Fruit fly (Drosophila melanogaster) whole organism, wandering third instar larva: ENCODE results near the gene SuUR.

Source experiments
- Abd-B ChIP-seq: fragments of >200 bp; optimal IDR thresholded peaks from 2 replicates; lab custom pipeline; 2017; ENCODE audit warnings: missing biosample characterization, missing genetic modification characterization
- CG32264 ChIP-seq: fragments of 200-800 bp; sonication (Bioruptor generic); optimal IDR thresholded peaks from 2 replicates; lab custom pipeline; 2016; ENCODE audit warnings: missing biosample characterization, missing genetic modification characterization
- CG9705 ChIP-seq: fragments of 200-800 bp; sonication (Bioruptor generic); optimal IDR thresholded peaks from 2 replicates; lab custom pipeline; 2018; ENCODE audit warnings: missing biosample characterization, mild to moderate bottlenecking, missing genetic modification characterization
- CrebA ChIP-seq: fragments of 200-800 bp; sonication (Bioruptor generic); optimal IDR thresholded peaks from 2 replicates; lab custom pipeline; 2016; ENCODE audit warnings: missing biosample characterization, mild to moderate bottlenecking, missing genetic modification characterization, borderline replicate concordance
- Dfd ChIP-seq: fragments of >200 bp; optimal IDR thresholded peaks from 2 replicates; lab custom pipeline; 2017; ENCODE audit warnings: missing biosample characterization, missing genetic modification characterization
- Dif ChIP-seq: fragments of 200-275, 200-300 bp; sonication (Bioruptor generic); optimal IDR thresholded peaks from 2 replicates; lab custom pipeline; 2018; ENCODE audit warnings: missing biosample characterization, missing genetic modification characterization; ENCODE audit not compliant: partially characterized antibody
- GATAd ChIP-seq: sonication (Bioruptor generic); optimal IDR thresholded peaks from 2 replicates; lab custom pipeline; 2016; ENCODE audit warnings: missing biosample characterization, missing genetic modification characterization
- HLH106 ChIP-seq: fragments of 200-800 bp; optimal IDR thresholded peaks from 3 replicates; lab custom pipeline; 2019; ENCODE audit warnings: missing biosample characterization, mild to moderate bottlenecking, missing genetic modification characterization, moderate library complexity
- Hnf4 ChIP-seq: fragments of 200-800 bp; sonication (Bioruptor generic); optimal IDR thresholded peaks from 2 replicates; lab custom pipeline; 2016; ENCODE audit warnings: missing biosample characterization, mild to moderate bottlenecking, missing genetic modification characterization
- Hr78 ChIP-seq: fragments of >200 bp; optimal IDR thresholded peaks from 2 replicates; lab custom pipeline; 2017; ENCODE audit warnings: missing biosample characterization, missing genetic modification characterization
- Hr83 ChIP-seq: fragments of 200-300 bp; sonication (Bioruptor generic); optimal IDR thresholded peaks from 2 replicates; lab custom pipeline; 2016; ENCODE audit warnings: missing biosample characterization, mild to moderate bottlenecking, missing genetic modification characterization, moderate library complexity; ENCODE audit not compliant: poor library complexity, severe bottlenecking
- Jra ChIP-seq: sonication (Bioruptor generic); optimal IDR thresholded peaks from 2 replicates; lab custom pipeline; 2016; ENCODE audit warnings: missing biosample characterization, missing genetic modification characterization
- Mio ChIP-seq: sonication (Bioruptor generic); optimal IDR thresholded peaks from 2 replicates; lab custom pipeline; 2016; ENCODE audit warnings: missing biosample characterization, missing genetic modification characterization
- Myc ChIP-seq: fragments of >200 bp; optimal IDR thresholded peaks from 2 replicates; lab custom pipeline; 2017
- N ChIP-seq: fragments of >200 bp; optimal IDR thresholded peaks from 2 replicates; lab custom pipeline; 2018; ENCODE audit warnings: missing biosample characterization, missing external identifiers, missing genetic modification characterization
- OdsH ChIP-seq: fragments of 200-800 bp; sonication (Bioruptor generic); optimal IDR thresholded peaks from 2 replicates; lab custom pipeline; 2016; ENCODE audit warnings: missing biosample characterization, mild to moderate bottlenecking, missing genetic modification characterization
- Rel ChIP-seq, 2 experiments: fragments of 200-800 bp; sonication (Bioruptor generic) in 1 of 2; optimal IDR thresholded peaks; 2 replicates in 1 of 2; 3 replicates in 1 of 2; lab custom pipeline; 2016 to 2019; ENCODE audit warnings: mild to moderate bottlenecking in 2 of 2, missing biosample characterization in 2 of 2, missing genetic modification characterization in 2 of 2, moderate library complexity in 1 of 2
- Sp1 ChIP-seq: fragments of 200-800 bp; sonication (Bioruptor generic); optimal IDR thresholded peaks from 3 replicates; lab custom pipeline; 2019; ENCODE audit warnings: missing biosample characterization, mild to moderate bottlenecking, missing genetic modification characterization, moderate library complexity
- Vsx2 ChIP-seq: fragments of 200-300, 225-300 bp; sonication (Bioruptor generic); optimal IDR thresholded peaks from 2 replicates; lab custom pipeline; 2018; ENCODE audit warnings: missing biosample characterization, missing genetic modification characterization; ENCODE audit not compliant: partially characterized antibody
- br ChIP-seq: fragments of 200-800 bp; sonication (Bioruptor generic); optimal IDR thresholded peaks from 2 replicates; lab custom pipeline; 2016; ENCODE audit warnings: missing biosample characterization, missing genetic modification characterization
- brk ChIP-seq: fragments of 200-800 bp; sonication (Bioruptor generic); optimal IDR thresholded peaks from 2 replicates; lab custom pipeline; 2016; ENCODE audit warnings: missing biosample characterization, mild to moderate bottlenecking, missing genetic modification characterization
- dl ChIP-seq, 2 experiments: fragments of 175-275, 200-275 bp in 1 of 2; fragments of 200-275 bp in 1 of 2; sonication (Bioruptor generic); optimal IDR thresholded peaks; lab custom pipeline; 2018; ENCODE audit warnings: mild to moderate bottlenecking in 2 of 2, missing biosample characterization in 2 of 2, missing genetic modification characterization in 2 of 2, moderate library complexity in 2 of 2; ENCODE audit not compliant: partially characterized antibody in 2 of 2, insufficient read depth in 1 of 2
- dmrt93B ChIP-seq: fragments of 200-800 bp; sonication (Bioruptor generic); optimal IDR thresholded peaks from 2 replicates; lab custom pipeline; 2018; ENCODE audit warnings: missing biosample characterization, mild to moderate bottlenecking, missing genetic modification characterization
- dsf ChIP-seq: sonication (Bioruptor generic); optimal IDR thresholded peaks from 2 replicates; lab custom pipeline; 2016; ENCODE audit warnings: missing biosample characterization, missing genetic modification characterization, borderline replicate concordance
- ey ChIP-seq: fragments of 200-800 bp; sonication (Bioruptor generic); optimal IDR thresholded peaks from 2 replicates; lab custom pipeline; 2016; ENCODE audit warnings: missing biosample characterization, missing genetic modification characterization
- foxo ChIP-seq, 2 experiments: fragments of 200-800 bp; sonication (Bioruptor generic); optimal IDR thresholded peaks; 2 replicates in 1 of 2; 3 replicates in 1 of 2; lab custom pipeline; 2016 to 2017; ENCODE audit warnings: missing biosample characterization in 2 of 2, missing genetic modification characterization in 2 of 2
- fru ChIP-seq: fragments of 200-800 bp; sonication (Bioruptor generic); optimal IDR thresholded peaks from 3 replicates; lab custom pipeline; 2016; ENCODE audit warnings: missing biosample characterization, mild to moderate bottlenecking, missing genetic modification characterization
- h ChIP-seq: fragments of 200-800 bp; sonication (Bioruptor generic); optimal IDR thresholded peaks from 3 replicates; lab custom pipeline; 2016; ENCODE audit warnings: missing biosample characterization, mild to moderate bottlenecking, missing genetic modification characterization
- jim ChIP-seq: fragments of 175-275, 200-325 bp; sonication (Bioruptor generic); optimal IDR thresholded peaks from 2 replicates; lab custom pipeline; 2016; ENCODE audit warnings: missing biosample characterization, mild to moderate bottlenecking, missing genetic modification characterization
- lola ChIP-seq: fragments of >200 bp; optimal IDR thresholded peaks from 2 replicates; lab custom pipeline; 2017; ENCODE audit warnings: missing biosample characterization, missing genetic modification characterization
- pan ChIP-seq: fragments of >200 bp; optimal IDR thresholded peaks from 2 replicates; lab custom pipeline; 2017
- psq ChIP-seq: fragments of 200-800 bp; sonication (Bioruptor generic); optimal IDR thresholded peaks from 3 replicates; lab custom pipeline; 2017; ENCODE audit warnings: missing biosample characterization, mild to moderate bottlenecking, missing genetic modification characterization, moderate library complexity
- rgr ChIP-seq: fragments of 200-800 bp; sonication (Bioruptor generic); optimal IDR thresholded peaks from 3 replicates; lab custom pipeline; 2016; ENCODE audit warnings: missing biosample characterization, mild to moderate bottlenecking, missing genetic modification characterization
- sage ChIP-seq: fragments of 200-800 bp; sonication (Bioruptor generic); optimal IDR thresholded peaks from 2 replicates; lab custom pipeline; 2016; ENCODE audit warnings: missing biosample characterization, mild to moderate bottlenecking, missing genetic modification characterization
- sv ChIP-seq: fragments of 200-800 bp; sonication (Bioruptor generic); optimal IDR thresholded peaks from 3 replicates; lab custom pipeline; 2016; ENCODE audit warnings: missing biosample characterization, missing genetic modification characterization
- tai ChIP-seq: sonication (Bioruptor generic); optimal IDR thresholded peaks from 2 replicates; lab custom pipeline; 2016; ENCODE audit warnings: missing biosample characterization, missing genetic modification characterization
- usp ChIP-seq: fragments of >200 bp; optimal IDR thresholded peaks from 2 replicates; lab custom pipeline; 2017; ENCODE audit warnings: missing biosample characterization, missing genetic modification characterization
- woc ChIP-seq: sonication (Bioruptor generic); optimal IDR thresholded peaks from 2 replicates; lab custom pipeline; 2016; ENCODE audit warnings: missing biosample characterization, mild to moderate bottlenecking, missing genetic modification characterization

The SuUR gene

DNA sequence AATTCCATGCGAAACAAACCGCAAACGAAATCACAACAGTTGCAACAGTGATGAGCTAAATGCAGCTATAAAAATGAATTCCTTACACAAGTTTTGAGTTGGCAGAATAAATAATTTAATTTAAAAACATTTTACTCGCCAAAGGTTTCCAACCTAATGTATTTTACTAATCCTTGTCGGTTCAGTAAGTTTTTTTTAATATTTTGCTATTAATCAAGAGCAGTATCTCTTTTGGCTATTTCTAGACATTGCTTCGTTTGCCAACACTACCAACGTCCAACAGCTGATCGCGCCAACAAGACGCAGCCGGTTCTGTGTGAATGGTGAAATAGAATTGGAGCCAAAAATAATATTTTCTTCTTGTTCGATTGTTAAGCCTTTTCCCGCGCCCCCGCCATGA lies at the start of gene SuUR, which contains the start of the genes CG32075 and CG45101:
TSS of gene SuUR (plus strand) at position 303 of the 400 bp plus-strand sequence.
TSS of gene CG32075 (minus strand) at position 253 of the 400 bp plus-strand sequence.
TSS of gene CG45101 (plus strand) at position 303 of the 400 bp plus-strand sequence.
- TF ChIP-seq Hr78 (GFP tag; lab: Kevin White, UChicago) (no peak), Dfd (GFP tag; lab: Kevin White, UChicago) (no peak), Hnf4 (GFP tag; lab: Kevin White, UChicago) (peak; percentile 93), Abd-B (GFP tag; lab: Kevin White, UChicago) (no peak), psq (GFP tag; lab: Kevin White, UChicago) (peak; percentile 80), tai (GFP tag; lab: Kevin White, UChicago) (no peak), Sp1 (GFP tag; lab: Kevin White, UChicago) (peak; percentile 78), CG9705 (GFP tag; lab: Kevin White, UChicago) (peak; percentile 85), CG32264 (GFP tag; lab: Kevin White, UChicago) (peak; percentile 41), lola (GFP tag; lab: Kevin White, UChicago) (no peak), Dif (GFP tag; lab: Kevin White, UChicago) (no peak), ey (GFP tag; lab: Kevin White, UChicago) (peak; percentile 90), dsf (GFP tag; lab: Kevin White, UChicago) (peak; percentile 87), N (no peak), GATAd (GFP tag; lab: Kevin White, UChicago) (peak; percentile 74), dl (GFP tag; optimal IDR thresholded peaks at IDR 0.05; lab: Kevin White, UChicago; ENCODE audit: insufficient read depth in 1 of 2, partially characterized antibody in 2 of 2) (no peak), rgr (GFP tag; lab: Kevin White, UChicago) (peak; percentile 92), Hr83 (GFP tag; lab: Kevin White, UChicago) (peak; percentile 65), fru (peak; percentile 85), Jra (GFP tag; lab: Kevin White, UChicago) (peak; percentile 88), Vsx2 (GFP tag; lab: Kevin White, UChicago) (no peak), br (peak; percentile 85), Myc (lab: Kevin White, UChicago) (peak; percentile 98), Mio (no peak), OdsH (peak; percentile 87), usp (GFP tag; lab: Kevin White, UChicago) (no peak), jim (GFP tag; lab: Kevin White, UChicago) (no peak), HLH106 (peak; percentile 89), foxo (GFP tag; optimal IDR thresholded peaks at IDR 0.05; lab: Kevin White, UChicago) (peak; percentile 43 to 90), brk (GFP tag; lab: Kevin White, UChicago) (no peak), woc (peak; percentile 94), Rel (GFP tag; optimal IDR thresholded peaks at IDR 0.05; lab: Kevin White, UChicago) (no peak), Rel (tag; optimal IDR thresholded peaks at IDR 0.05; lab: Kevin White, UChicago) (peak; percentile 46), sv (GFP tag; lab: Kevin White, UChicago) (peak; percentile 90), h (GFP tag; lab: Kevin White, UChicago) (peak; percentile 92), sage (GFP tag; lab: Kevin White, UChicago) (no peak)
- TF ChIP-seq, all 38 proteins: peak for 21

dm6 chr3L:11015203-11015602 lies 49.6 kb upstream of the SuUR start:
- TF ChIP-seq pan (no peak), CrebA (no peak), fru (no peak), tai (GFP tag; lab: Kevin White, UChicago) (no peak), usp (GFP tag; lab: Kevin White, UChicago) (no peak), jim (GFP tag; lab: Kevin White, UChicago) (no peak), sage (GFP tag; lab: Kevin White, UChicago) (no peak), Abd-B (GFP tag; lab: Kevin White, UChicago) (no peak), ey (GFP tag; lab: Kevin White, UChicago) (no peak), br (no peak), brk (GFP tag; lab: Kevin White, UChicago) (no peak), dl (GFP tag; optimal IDR thresholded peaks at IDR 0.05; lab: Kevin White, UChicago; ENCODE audit: insufficient read depth in 1 of 2, partially characterized antibody in 2 of 2) (no peak), Myc (lab: Kevin White, UChicago) (no peak), Hr78 (GFP tag; lab: Kevin White, UChicago) (no peak), Vsx2 (GFP tag; lab: Kevin White, UChicago) (no peak), lola (GFP tag; lab: Kevin White, UChicago) (no peak), dmrt93B (no peak), N (no peak)
